Fruit fly (Drosophila melanogaster) whole organism, wandering third instar larva: ENCODE measurements around the gene Rpp14b.

Source experiments
- Abd-B ChIP-seq: fragments of >200 bp; optimal IDR thresholded peaks from 2 replicates; lab custom pipeline; 2017; ENCODE audit warnings: missing biosample characterization, missing genetic modification characterization
- OdsH ChIP-seq: fragments of 200-800 bp; sonication (Bioruptor generic); optimal IDR thresholded peaks from 2 replicates; lab custom pipeline; 2016; ENCODE audit warnings: missing biosample characterization, mild to moderate bottlenecking, missing genetic modification characterization
- Sp1 ChIP-seq: fragments of 200-800 bp; sonication (Bioruptor generic); optimal IDR thresholded peaks from 3 replicates; lab custom pipeline; 2019; ENCODE audit warnings: missing biosample characterization, mild to moderate bottlenecking, missing genetic modification characterization, moderate library complexity
- dmrt93B ChIP-seq: fragments of 200-800 bp; sonication (Bioruptor generic); optimal IDR thresholded peaks from 2 replicates; lab custom pipeline; 2018; ENCODE audit warnings: missing biosample characterization, mild to moderate bottlenecking, missing genetic modification characterization
- foxo ChIP-seq, 2 experiments: fragments of 200-800 bp; sonication (Bioruptor generic); optimal IDR thresholded peaks; 2 replicates in 1 of 2; 3 replicates in 1 of 2; lab custom pipeline; 2016 to 2017; ENCODE audit warnings: missing biosample characterization in 2 of 2, missing genetic modification characterization in 2 of 2
- fru ChIP-seq: fragments of 200-800 bp; sonication (Bioruptor generic); optimal IDR thresholded peaks from 3 replicates; lab custom pipeline; 2016; ENCODE audit warnings: missing biosample characterization, mild to moderate bottlenecking, missing genetic modification characterization
- h ChIP-seq: fragments of 200-800 bp; sonication (Bioruptor generic); optimal IDR thresholded peaks from 3 replicates; lab custom pipeline; 2016; ENCODE audit warnings: missing biosample characterization, mild to moderate bottlenecking, missing genetic modification characterization
- pan ChIP-seq: fragments of >200 bp; optimal IDR thresholded peaks from 2 replicates; lab custom pipeline; 2017
- usp ChIP-seq: fragments of >200 bp; optimal IDR thresholded peaks from 2 replicates; lab custom pipeline; 2017; ENCODE audit warnings: missing biosample characterization, missing genetic modification characterization

- TF ChIP-seq Sp1 (GFP tag; lab: Kevin White, UChicago) (peak; percentile 13), pan (lab: Kevin White, UChicago) (no peak), Abd-B (GFP tag; lab: Kevin White, UChicago) (no peak), dmrt93B (GFP tag; lab: Kevin White, UChicago) (no peak), h (GFP tag; lab: Kevin White, UChicago) (peak; percentile 18), fru (GFP tag; lab: Kevin White, UChicago) (no peak), foxo (GFP tag; optimal IDR thresholded peaks at IDR 0.05; lab: Kevin White, UChicago) (peak in 1 of 2 experiments; percentile 43), OdsH (GFP tag; lab: Kevin White, UChicago) (peak; percentile 4), usp (no peak)
Observed at dm6 chr3R:30055915-30056544, at the start of gene Rpp14b, which contains the start of gene spn-A.
